Worm (Caenorhabditis elegans) whole organism, L1 larva: ENCODE data around the gene grk-2.

Source experiments
- C16A3.4 ChIP-seq: fragments of 150-350 bp; optimal IDR thresholded peaks from 2 replicates; lab custom pipeline; 2014; ENCODE audit warnings: missing biosample characterization, missing genetic modification characterization
- C34B4.2 ChIP-seq: sonication (generic microtip); optimal IDR thresholded peaks from 2 replicates; lab custom pipeline; 2017; ENCODE audit warnings: mild to moderate bottlenecking, missing genetic modification characterization, missing compliant biosample characterization
- F16B12.6 ChIP-seq: fragments of 150-350 bp; optimal IDR thresholded peaks from 2 replicates; lab custom pipeline; 2014; ENCODE audit warnings: missing biosample characterization, missing genetic modification characterization
- ama-1 ChIP-seq: fragments of 150-350 bp; optimal IDR thresholded peaks from 2 replicates; lab custom pipeline; 2014
- blmp-1 ChIP-seq: fragments of 150-350 bp; optimal IDR thresholded peaks from 2 replicates; lab custom pipeline; 2014; ENCODE audit warnings: missing biosample characterization, missing genetic modification characterization
- efl-1 ChIP-seq, 4 experiments: fragments of 150-350 bp; optimal IDR thresholded peaks in 3 of 4; peaks in 1 of 4; 1 replicate in 1 of 4; 2 replicates in 3 of 4; lab custom pipeline; 2014; ENCODE audit warnings: missing biosample characterization in 2 of 4, missing genetic modification characterization in 2 of 4, missing genetic modification reagents in 2 of 4
- egl-13 ChIP-seq: sonication (generic microtip); optimal IDR thresholded peaks from 2 replicates; lab custom pipeline; 2016; ENCODE audit warnings: missing genotype, missing genetic modification reagents, missing genetic modification characterization, missing compliant biosample characterization
- elt-2 ChIP-seq: sonication (generic microtip); optimal IDR thresholded peaks from 2 replicates; lab custom pipeline; 2016; ENCODE audit warnings: missing genetic modification characterization, mild to moderate bottlenecking, inconsistent platforms, missing compliant biosample characterization, missing genetic modification reagents
- lin-13 ChIP-seq: fragments of 150-350 bp; optimal IDR thresholded peaks from 2 replicates; lab custom pipeline; 2014; ENCODE audit warnings: missing biosample characterization, missing genetic modification reagents, missing genetic modification characterization
- lin-14 ChIP-seq: fragments of 200-800 bp; sonication (Bioruptor generic); optimal IDR thresholded peaks from 2 replicates; lab custom pipeline; 2018; ENCODE audit warnings: mild to moderate bottlenecking, missing genetic modification characterization, moderate library complexity, missing compliant biosample characterization
- lin-35 ChIP-seq, 2 experiments: fragments of 150-350 bp; optimal IDR thresholded peaks; 2 replicates each; lab custom pipeline; 2014; ENCODE audit warnings: missing biosample characterization in 2 of 2, missing genetic modification characterization in 2 of 2, missing genetic modification reagents in 2 of 2
- lir-3 ChIP-seq: sonication (generic microtip); optimal IDR thresholded peaks from 2 replicates; lab custom pipeline; 2016; ENCODE audit warnings: mild to moderate bottlenecking, missing genetic modification characterization, moderate library complexity, missing compliant biosample characterization; ENCODE audit not compliant: poor library complexity
- nhr-11 ChIP-seq: fragments of 150-350 bp; optimal IDR thresholded peaks from 2 replicates; lab custom pipeline; 2014; ENCODE audit warnings: missing biosample characterization, missing genetic modification characterization
- nhr-12 ChIP-seq: sonication (generic microtip); optimal IDR thresholded peaks from 2 replicates; lab custom pipeline; 2017; ENCODE audit warnings: missing biosample characterization, missing genetic modification characterization
- nhr-47 ChIP-seq: sonication (generic microtip); optimal IDR thresholded peaks from 2 replicates; lab custom pipeline; 2016; ENCODE audit warnings: mild to moderate bottlenecking, missing genetic modification characterization, moderate library complexity, missing compliant biosample characterization
- nhr-71 ChIP-seq: sonication (generic microtip); optimal IDR thresholded peaks from 2 replicates; lab custom pipeline; 2016; ENCODE audit warnings: mild to moderate bottlenecking, missing genetic modification characterization, moderate library complexity, missing compliant biosample characterization
- nhr-85 ChIP-seq: sonication (generic microtip); peaks from one replicate; lab custom pipeline; 2016; ENCODE audit warnings: missing genetic modification characterization, inconsistent platforms, missing compliant biosample characterization
- rnt-1 ChIP-seq: sonication (generic microtip); optimal IDR thresholded peaks from 2 replicates; lab custom pipeline; 2016; ENCODE audit warnings: mild to moderate bottlenecking, missing genetic modification characterization, moderate library complexity, missing compliant biosample characterization
- skn-1 ChIP-seq: fragments of 150-350 bp; optimal IDR thresholded peaks from 2 replicates; lab custom pipeline; 2014; ENCODE audit warnings: missing biosample characterization, missing genetic modification characterization
- sox-4 ChIP-seq: sonication (generic microtip); optimal IDR thresholded peaks from 2 replicates; lab custom pipeline; 2016; ENCODE audit warnings: missing genetic modification characterization, missing compliant biosample characterization
- sup-37 ChIP-seq: fragments of 200-800 bp; sonication (Bioruptor generic); optimal IDR thresholded peaks from 2 replicates; lab custom pipeline; 2018; ENCODE audit warnings: mild to moderate bottlenecking, missing genetic modification characterization, missing compliant biosample characterization
- unc-130 ChIP-seq: fragments of 150-350 bp; optimal IDR thresholded peaks from 2 replicates; lab custom pipeline; 2017; ENCODE audit warnings: missing biosample characterization, missing genetic modification characterization, inconsistent platforms

The grk-2 gene

ce11 chrIII:724819-725218 is 48.9 kb downstream of the grk-2 start, which contains the start of gene flp-24:
Gene flp-24, plus strand, starts transcription at chrIII:725119.
- TF ChIP-seq C34B4.2 (tag; lab: Kevin White, UChicago), result no peak
- no peak for TF ChIP-seq blmp-1 (tag; lab: Kevin White, UChicago)
- no peak for TF ChIP-seq elt-2 (tag; lab: Kevin White, UChicago)
- TF ChIP-seq lin-13 (GFP tag; lab: Kevin White, UChicago), result no peak
- TF ChIP-seq C16A3.4, result no peak
- no peak for TF ChIP-seq nhr-85
- TF ChIP-seq egl-13, result no peak
- TF ChIP-seq unc-130 (tag; lab: Kevin White, UChicago), result no peak
- no peak for TF ChIP-seq nhr-47 (tag; lab: Kevin White, UChicago)
- no peak for TF ChIP-seq sox-4
- no peak for TF ChIP-seq nhr-12 (tag; lab: Kevin White, UChicago)
- no peak for TF ChIP-seq lin-14 (GFP tag; lab: Kevin White, UChicago)
- no peak for TF ChIP-seq skn-1 (tag; lab: Kevin White, UChicago)
- TF ChIP-seq lin-35 (GFP tag; optimal IDR thresholded peaks at IDR 0.05; lab: Kevin White, UChicago), result no peak
- TF ChIP-seq lir-3 (tag; lab: Kevin White, UChicago), result no peak
- no peak for TF ChIP-seq F16B12.6 (tag; lab: Kevin White, UChicago)
- TF ChIP-seq ama-1 (lab: Kevin White, UChicago), result no peak

- peak; percentile 70 for TF ChIP-seq nhr-85
- no peak for TF ChIP-seq nhr-71 (tag; lab: Kevin White, UChicago)
Observed at ce11 chrIII:728074-728473, 52.2 kb downstream of the grk-2 start.

- TF ChIP-seq nhr-12 (tag; lab: Kevin White, UChicago) (no peak), nhr-11 (tag; lab: Kevin White, UChicago) (no peak), rnt-1 (no peak), sup-37 (no peak), efl-1 (optimal IDR thresholded peaks at IDR 0.05; lab: Kevin White, UChicago) (no peak), efl-1 (GFP tag; optimal IDR thresholded peaks at IDR 0.05 in 1 of 2; lab: Kevin White, UChicago) (peak in 1 of 2 experiments; percentile 4)
Observed at ce11 chrIII:728694-729093, 52.8 kb downstream of the grk-2 start.
